Worm (Caenorhabditis elegans) whole organism, young adult: Measurements from ENCODE around the gene F23D12.1.

Experiments used
- B0019.2 ChIP-seq: fragments of 200-800 bp; sonication (Bioruptor generic); conservative IDR thresholded peaks from 2 replicates; pipeline ENCODE4 v1.3.6; 2022; ENCODE audit warnings: missing genetic modification reagents, missing genetic modification characterization, missing compliant biosample characterization
- B0261.1 ChIP-seq: sonication (generic microtip); optimal IDR thresholded peaks from 2 replicates; lab custom pipeline; 2016; ENCODE audit warnings: mild to moderate bottlenecking, missing genetic modification characterization, moderate library complexity, missing compliant biosample characterization
- C06A6.2 ChIP-seq: fragments of 200-800 bp; sonication (Bioruptor generic); conservative IDR thresholded peaks from 2 replicates; pipeline ENCODE4 v1.3.6; 2022; ENCODE audit warnings: missing genetic modification characterization, missing compliant biosample characterization
- F22D6.2 ChIP-seq: sonication (generic microtip); optimal IDR thresholded peaks from 2 replicates; lab custom pipeline; 2016; ENCODE audit warnings: mild to moderate bottlenecking, missing genetic modification characterization, missing compliant biosample characterization
- F33H1.4 ChIP-seq: fragments of 200-800 bp; sonication (Bioruptor generic); IDR thresholded peaks from 2 replicates; pipeline ENCODE4 v1.3.6; 2022; ENCODE audit warnings: missing genetic modification reagents, missing genetic modification characterization, missing compliant biosample characterization
- F37B4.10 ChIP-seq: fragments of 200-800 bp; sonication (Bioruptor generic); IDR thresholded peaks from 2 replicates; pipeline ENCODE4 v1.3.6; 2022; ENCODE audit warnings: missing genetic modification characterization, missing compliant biosample characterization
- F49E8.2 ChIP-seq: sonication (generic microtip); optimal IDR thresholded peaks from 3 replicates; lab custom pipeline; 2017; ENCODE audit warnings: missing genetic modification characterization, mild to moderate bottlenecking, missing compliant biosample characterization, antibody characterized with exemption, moderate library complexity; ENCODE audit not compliant: insufficient read depth
- F52B5.7 ChIP-seq: sonication (generic microtip); optimal IDR thresholded peaks from 2 replicates; lab custom pipeline; 2016; ENCODE audit warnings: mild to moderate bottlenecking, missing genetic modification characterization, missing compliant biosample characterization
- F55B11.4 ChIP-seq: sonication (generic microtip); optimal IDR thresholded peaks from 2 replicates; lab custom pipeline; 2016; ENCODE audit warnings: missing compliant biosample characterization, missing genetic modification characterization, borderline replicate concordance; ENCODE audit not compliant: insufficient read depth
- akir-1 ChIP-seq: fragments of 200-800 bp; sonication (Bioruptor generic); optimal IDR thresholded peaks from 2 replicates; lab custom pipeline; 2018; ENCODE audit warnings: mild to moderate bottlenecking, missing genetic modification characterization, moderate library complexity, missing compliant biosample characterization
- atf-7 ChIP-seq: sonication (generic microtip); optimal IDR thresholded peaks from 2 replicates; lab custom pipeline; 2017; ENCODE audit warnings: mild to moderate bottlenecking, missing genetic modification characterization, missing compliant biosample characterization
- attf-3 ChIP-seq: fragments of 200-800 bp; sonication (Bioruptor generic); conservative IDR thresholded peaks from 2 replicates; pipeline ENCODE4 v1.3.6; 2022; ENCODE audit warnings: missing genetic modification reagents, missing genetic modification characterization, missing compliant biosample characterization
- attf-6 ChIP-seq: fragments of 200-800 bp; sonication (Bioruptor generic); IDR thresholded peaks from 2 replicates; pipeline ENCODE4 v1.3.6; 2022; ENCODE audit warnings: missing genetic modification reagents, missing genetic modification characterization, missing compliant biosample characterization
- dox-1 ChIP-seq: fragments of 200-800 bp; sonication (Bioruptor generic); IDR thresholded peaks from 2 replicates; pipeline ENCODE4 v1.3.6; 2022; ENCODE audit warnings: missing genetic modification reagents, missing genetic modification characterization, missing compliant biosample characterization
- egl-18 ChIP-seq: fragments of 200-800 bp; sonication (Bioruptor generic); IDR thresholded peaks from 2 replicates; pipeline ENCODE4 v1.3.6; 2022; ENCODE audit warnings: missing genetic modification reagents, missing genetic modification characterization, missing compliant biosample characterization
- hmg-1.2 ChIP-seq: fragments of 200-800 bp; sonication (Bioruptor generic); IDR thresholded peaks from 2 replicates; pipeline ENCODE4 v1.3.6; 2022; ENCODE audit warnings: missing genetic modification reagents, missing genetic modification characterization, missing compliant biosample characterization
- hmg-20 ChIP-seq: fragments of 200-800 bp; sonication (Bioruptor generic); IDR thresholded peaks from 2 replicates; pipeline ENCODE4 v1.3.6; 2022; ENCODE audit warnings: missing genetic modification reagents, missing genetic modification characterization, missing compliant biosample characterization
- let-607 ChIP-seq, 2 experiments: fragments of 200-800 bp in 1 of 2; sonication (Bioruptor generic) in 1 of 2; sonication (generic microtip) in 1 of 2; optimal IDR thresholded peaks; 2 replicates each; lab custom pipeline; 2016 to 2018; ENCODE audit warnings: mild to moderate bottlenecking in 2 of 2, missing compliant biosample characterization in 2 of 2, missing genetic modification characterization in 2 of 2, moderate library complexity in 2 of 2, missing genotype in 1 of 2
- lin-54 ChIP-seq: fragments of 200-800 bp; sonication (Bioruptor generic); optimal IDR thresholded peaks from 2 replicates; lab custom pipeline; 2018; ENCODE audit warnings: mild to moderate bottlenecking, missing genetic modification characterization, missing compliant biosample characterization
- lsl-1 ChIP-seq: fragments of 200-800 bp; sonication (Bioruptor generic); optimal IDR thresholded peaks from 2 replicates; lab custom pipeline; 2018; ENCODE audit warnings: mild to moderate bottlenecking, missing genetic modification characterization, moderate library complexity, missing compliant biosample characterization
- madf-8 ChIP-seq: fragments of 200-800 bp; sonication (Bioruptor generic); conservative IDR thresholded peaks from 2 replicates; pipeline ENCODE4 v1.3.6; 2022; ENCODE audit warnings: missing genetic modification reagents, missing genetic modification characterization, missing compliant biosample characterization
- mel-28 ChIP-seq: sonication (generic microtip); optimal IDR thresholded peaks from 2 replicates; lab custom pipeline; 2016; ENCODE audit warnings: borderline replicate concordance, mild to moderate bottlenecking, missing genetic modification characterization, missing compliant biosample characterization
- nfya-1 ChIP-seq: sonication (generic microtip); optimal IDR thresholded peaks from 2 replicates; lab custom pipeline; 2017; ENCODE audit warnings: antibody characterized with exemption, missing compliant biosample characterization, missing genetic modification characterization, borderline replicate concordance; ENCODE audit not compliant: insufficient read depth
- nfyb-1 ChIP-seq: fragments of 200-800 bp; sonication (Bioruptor generic); IDR thresholded peaks from 2 replicates; pipeline ENCODE4 v1.3.6; 2022; ENCODE audit warnings: missing genetic modification reagents, missing genetic modification characterization, missing compliant biosample characterization
- pbrm-1 ChIP-seq: fragments of 200-800 bp; sonication (Bioruptor generic); IDR thresholded peaks from 2 replicates; pipeline ENCODE4 v1.3.6; 2022; ENCODE audit warnings: missing genetic modification reagents, missing genetic modification characterization, missing compliant biosample characterization
- sea-2 ChIP-seq: fragments of 200-800 bp; sonication (Bioruptor generic); IDR thresholded peaks from 2 replicates; pipeline ENCODE4 v1.3.6; 2022; ENCODE audit warnings: missing genetic modification characterization, missing compliant biosample characterization
- snpc-3.4 ChIP-seq: sonication (generic microtip); optimal IDR thresholded peaks from 2 replicates; lab custom pipeline; 2017; ENCODE audit warnings: missing genetic modification characterization, mild to moderate bottlenecking, missing compliant biosample characterization, antibody characterized with exemption, moderate library complexity, missing genotype, missing genetic modification reagents
- snpc-4 ChIP-seq, 5 experiments: fragments of 150-350 bp in 1 of 5; sonication (generic microtip) in 4 of 5; optimal IDR thresholded peaks; 2 replicates each; lab custom pipeline; 2014 to 2018; ENCODE audit warnings: missing genetic modification characterization in 5 of 5, missing biosample characterization in 3 of 5, antibody characterized with exemption in 2 of 5, mild to moderate bottlenecking in 2 of 5, missing compliant biosample characterization in 2 of 5, missing genotype in 2 of 5, moderate library complexity in 2 of 5, missing genetic modification reagents in 1 of 5
- sptf-2 ChIP-seq: fragments of 200-800 bp; sonication (Bioruptor generic); optimal IDR thresholded peaks from 2 replicates; lab custom pipeline; 2018; ENCODE audit warnings: mild to moderate bottlenecking, missing genetic modification characterization, missing compliant biosample characterization
- tlf-1 ChIP-seq: fragments of 200-800 bp; sonication (Bioruptor generic); optimal IDR thresholded peaks from 2 replicates; lab custom pipeline; 2018; ENCODE audit warnings: mild to moderate bottlenecking, missing genetic modification characterization, missing compliant biosample characterization
- xnd-1 ChIP-seq: sonication (generic microtip); optimal IDR thresholded peaks from 2 replicates; lab custom pipeline; 2016; ENCODE audit warnings: missing genotype, missing genetic modification reagents, missing genetic modification characterization, missing compliant biosample characterization
- ztf-18 ChIP-seq: sonication (generic microtip); optimal IDR thresholded peaks from 2 replicates; lab custom pipeline; 2016; ENCODE audit warnings: missing genotype, mild to moderate bottlenecking, missing genetic modification characterization, missing compliant biosample characterization
- ztf-25 ChIP-seq: fragments of 200-800 bp; sonication (Bioruptor generic); IDR thresholded peaks from 2 replicates; pipeline ENCODE4 v1.3.6; 2022; ENCODE audit warnings: missing genetic modification reagents, missing genetic modification characterization, missing compliant biosample characterization

F23D12.1 gene

ce11 chrX:14435648-14436155 lies 7.8 kb upstream of the F23D12.1 start:
- TF ChIP-seq nfyb-1 (GFP tag; lab: Robert Waterston, UW) (no peak), ztf-18 (tag; lab: Kevin White, UChicago) (peak; percentile 65), xnd-1 (tag; lab: Kevin White, UChicago) (no peak)

ce11 chrX:14430436-14430835 lies 2.5 kb upstream of the F23D12.1 start:
- no peak for TF ChIP-seq sptf-2 (GFP tag; lab: Kevin White, UChicago)
- TF ChIP-seq, all 124 proteins: peak for 0

DNA sequence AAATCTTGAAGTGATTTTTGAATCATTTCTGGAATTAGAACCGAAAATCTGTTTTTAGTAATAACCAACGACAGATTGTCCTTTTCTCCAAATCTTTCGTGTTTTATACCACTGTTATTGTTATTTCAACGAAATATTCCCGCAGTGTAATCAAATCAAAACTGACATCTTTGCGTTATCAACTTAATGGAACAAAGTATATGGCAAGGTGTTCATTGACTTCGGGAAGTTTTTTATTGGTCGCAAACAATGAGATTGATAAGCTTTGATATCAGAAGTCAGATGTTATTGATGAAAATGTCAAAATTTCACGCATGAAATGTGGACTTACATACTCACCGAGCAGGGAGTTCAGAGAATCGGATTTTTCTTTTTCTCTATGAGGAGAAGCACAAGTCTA lies 3.3 kb downstream of the F23D12.1 start, which contains the start of gene F23D12.11:
Gene F23D12.11 (minus strand): TSS at position 79 of the 400 bp plus-strand sequence.
- TF ChIP-seq egl-18 (GFP tag; lab: Robert Waterston, UW): no peak
- TF ChIP-seq hmg-1.2: no peak
- TF ChIP-seq C06A6.2 (GFP tag; lab: Robert Waterston, UW): no peak
- no peak for TF ChIP-seq F49E8.2 (tag; lab: Kevin White, UChicago)
- no peak for TF ChIP-seq B0261.1 (tag; lab: Kevin White, UChicago)
- no peak for TF ChIP-seq lsl-1
- TF ChIP-seq ztf-25 (GFP tag; lab: Robert Waterston, UW): no peak
- TF ChIP-seq xnd-1 (tag; lab: Kevin White, UChicago): no peak
- no peak for TF ChIP-seq F37B4.10
- TF ChIP-seq atf-7: no peak
- TF ChIP-seq let-607 (tag; optimal IDR thresholded peaks at IDR 0.05; lab: Kevin White, UChicago): no peak
- no peak for TF ChIP-seq F55B11.4 (tag; lab: Kevin White, UChicago)
- TF ChIP-seq dox-1 (GFP tag; lab: Robert Waterston, UW): no peak
- TF ChIP-seq B0019.2: no peak
- no peak for TF ChIP-seq mel-28
- no peak for TF ChIP-seq F52B5.7 (tag; lab: Kevin White, UChicago)
- no peak for TF ChIP-seq akir-1 (GFP tag; lab: Kevin White, UChicago)
- TF ChIP-seq attf-3 (GFP tag; lab: Robert Waterston, UW): no peak
- TF ChIP-seq sea-2 (GFP tag; lab: Robert Waterston, UW): no peak
- no peak for TF ChIP-seq F33H1.4 (GFP tag; lab: Robert Waterston, UW)

DNA sequence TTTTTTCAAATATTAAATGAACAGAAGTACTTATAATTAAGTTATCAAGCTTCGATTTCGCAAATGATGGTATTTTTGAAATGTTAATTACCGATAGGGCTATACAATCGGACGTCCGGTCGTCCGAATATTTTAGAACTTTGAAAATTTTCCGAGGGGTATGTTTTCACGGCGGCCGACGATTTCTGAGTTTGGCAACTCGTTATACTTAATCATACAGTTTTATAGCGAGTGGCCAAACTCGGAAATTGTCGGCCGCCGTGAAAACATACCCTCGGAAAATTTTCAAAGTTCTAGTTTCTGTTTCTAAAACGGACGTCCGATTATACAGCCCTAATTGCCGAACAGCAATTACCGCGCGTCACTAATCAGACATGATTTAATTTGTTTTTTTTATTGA lies 3.8 kb downstream of the F23D12.1 start:
- no peak for TF ChIP-seq madf-8 (GFP tag; lab: Robert Waterston, UW)
- TF ChIP-seq snpc-4 (GFP tag; optimal IDR thresholded peaks at IDR 0.05; lab: Kevin White, UChicago): no peak
- peak in 3 of 4 experiments; percentile 40 to 89 (median 88) for TF ChIP-seq snpc-4 (tag; optimal IDR thresholded peaks at IDR 0.05; lab: Kevin White, UChicago)
- TF ChIP-seq snpc-3.4 (tag; lab: Kevin White, UChicago): no peak

- TF ChIP-seq F22D6.2 (tag; lab: Kevin White, UChicago) (no peak), F33H1.4 (GFP tag; lab: Robert Waterston, UW) (no peak), attf-6 (GFP tag; lab: Robert Waterston, UW) (no peak), hmg-20 (GFP tag; lab: Robert Waterston, UW) (no peak), ztf-25 (GFP tag; lab: Robert Waterston, UW) (no peak), snpc-3.4 (tag; lab: Kevin White, UChicago) (no peak), lin-54 (GFP tag; lab: Kevin White, UChicago) (no peak), nfya-1 (tag; lab: Kevin White, UChicago) (no peak), pbrm-1 (GFP tag; lab: Robert Waterston, UW) (no peak), egl-18 (GFP tag; lab: Robert Waterston, UW) (no peak), tlf-1 (GFP tag; lab: Kevin White, UChicago) (no peak)
- TF ChIP-seq, all 124 proteins: peak for 0
These were observed 4.8 kb downstream of the F23D12.1 start, which contains the start of gene fipr-3 for ce11 chrX:14423105-14423504. Gene fipr-3, plus strand, starts transcription at chrX:14423405.
